Worm (Caenorhabditis elegans) whole organism, L4/young adult: ENCODE results near the gene phf-15.

ENCODE experiments used
- dao-5 ChIP-seq: sonication (generic microtip); optimal IDR thresholded peaks from 2 replicates; lab custom pipeline; 2016; ENCODE audit warnings: missing genotype, missing genetic modification characterization, moderate library complexity, missing compliant biosample characterization
- him-1 ChIP-seq: sonication (generic microtip); optimal IDR thresholded peaks from 2 replicates; lab custom pipeline; 2016; ENCODE audit warnings: missing genotype, missing genetic modification reagents, missing genetic modification characterization, missing compliant biosample characterization

DNA sequence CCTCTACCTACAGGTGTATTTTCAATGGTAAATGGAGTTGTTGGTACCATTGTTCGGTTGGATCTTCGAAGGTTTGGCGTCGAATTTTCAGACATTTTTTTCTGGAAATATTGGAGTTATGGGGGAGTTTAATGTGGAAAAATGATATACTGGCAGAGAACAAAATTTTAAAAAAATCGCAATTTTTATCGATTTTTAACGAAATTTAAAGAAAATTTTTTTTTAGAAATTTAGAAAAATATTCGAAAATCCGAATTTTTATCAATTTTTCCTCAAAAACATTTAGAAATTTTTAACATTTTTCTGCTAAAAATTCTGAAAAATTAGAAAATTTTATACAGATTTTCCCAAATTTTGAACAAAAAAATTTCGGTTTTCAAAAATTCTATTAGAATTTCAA lies 44.0 kb upstream of the phf-15 start, which contains the start of gene Y53G8AM.8:
- TF ChIP-seq dao-5 (no peak), him-1 (tag; lab: Kevin White, UChicago) (no peak)
